Fruit fly (Drosophila melanogaster) whole organism, pupa: ENCODE results near the gene CG11158.

Experiments
- CG10348 ChIP-seq: fragments of 200-800 bp; sonication (Bioruptor generic); IDR thresholded peaks from 2 replicates; pipeline ENCODE4 v1.3.6; 2022; ENCODE audit warnings: missing biosample characterization, missing genetic modification characterization
- CG17806 ChIP-seq: fragments of 200-800 bp; sonication (Bioruptor generic); optimal IDR thresholded peaks from 2 replicates; lab custom pipeline; 2018; ENCODE audit warnings: missing biosample characterization, mild to moderate bottlenecking, missing genetic modification characterization, moderate library complexity
- CG32121 ChIP-seq: fragments of 200-800 bp; sonication (Bioruptor generic); IDR thresholded peaks from 2 replicates; pipeline ENCODE4 v1.3.6; 2022; ENCODE audit warnings: missing biosample characterization, missing genetic modification characterization
- CG34367 ChIP-seq: fragments of 200-800 bp; sonication (Bioruptor generic); optimal IDR thresholded peaks from 2 replicates; lab custom pipeline; 2018; ENCODE audit warnings: missing biosample characterization, mild to moderate bottlenecking, missing genetic modification characterization
- CG4496 ChIP-seq: fragments of 200-800 bp; sonication (Bioruptor generic); IDR thresholded peaks from 3 replicates; pipeline ENCODE4 v1.3.6; 2022; ENCODE audit warnings: missing biosample characterization, missing genetic modification characterization
- CG8159 ChIP-seq: fragments of 200-800 bp; sonication (Bioruptor generic); optimal IDR thresholded peaks from 3 replicates; lab custom pipeline; 2018; ENCODE audit warnings: missing biosample characterization, mild to moderate bottlenecking, missing genetic modification characterization, moderate library complexity
- CG8301 ChIP-seq: fragments of 200-800 bp; sonication (Bioruptor generic); optimal IDR thresholded peaks from 2 replicates; lab custom pipeline; 2018; ENCODE audit warnings: missing biosample characterization, mild to moderate bottlenecking, missing genetic modification characterization
- D1 ChIP-seq: fragments of 200-800 bp; sonication (Bioruptor generic); optimal IDR thresholded peaks from 2 replicates; lab custom pipeline; 2018; ENCODE audit warnings: missing biosample characterization, mild to moderate bottlenecking, missing genetic modification characterization, moderate library complexity
- Ets98B ChIP-seq: fragments of 200-800 bp; sonication (Bioruptor generic); IDR thresholded peaks from 2 replicates; pipeline ENCODE4 v1.3.6; 2022; ENCODE audit warnings: missing biosample characterization, missing genetic modification characterization
- Pif1A ChIP-seq: fragments of 200-800 bp; sonication (Bioruptor generic); optimal IDR thresholded peaks from 3 replicates; lab custom pipeline; 2016; ENCODE audit warnings: missing biosample characterization, missing genetic modification characterization
- Snoo ChIP-seq: fragments of 200-800 bp; sonication (Bioruptor generic); optimal IDR thresholded peaks from 3 replicates; lab custom pipeline; 2017; ENCODE audit warnings: missing biosample characterization, mild to moderate bottlenecking, missing genetic modification characterization, inconsistent platforms
- gl ChIP-seq: fragments of 200-800 bp; sonication (Bioruptor generic); optimal IDR thresholded peaks from 2 replicates; lab custom pipeline; 2018; ENCODE audit warnings: missing biosample characterization, mild to moderate bottlenecking, missing genetic modification characterization

DNA sequence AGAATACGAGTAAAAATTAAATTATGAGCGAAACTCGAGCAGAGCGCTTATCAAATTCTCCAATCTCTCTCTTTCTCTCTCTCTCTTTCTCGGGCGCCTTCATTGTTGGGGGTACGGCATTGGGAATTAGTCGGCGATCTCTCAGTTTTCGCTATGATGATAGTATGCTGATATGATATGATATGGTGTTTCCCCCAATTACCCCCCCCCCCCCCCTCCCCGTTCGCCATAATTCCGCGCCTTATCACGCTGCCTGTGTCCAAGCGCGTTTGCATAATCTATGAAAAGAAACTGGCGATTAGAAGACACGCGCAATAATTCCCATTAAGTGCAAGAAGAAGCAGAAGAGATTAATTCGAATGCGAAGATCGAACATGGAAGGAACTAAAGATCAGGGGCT is 45.9 kb upstream of the CG11158 start:
- no peak for TF ChIP-seq D1 (tag; lab: Kevin White, UChicago)
- no peak for TF ChIP-seq CG17806 (tag; lab: Kevin White, UChicago)
- no peak for TF ChIP-seq CG32121
- TF ChIP-seq CG8301 (tag; lab: Kevin White, UChicago) = no peak
- TF ChIP-seq Snoo (tag; lab: Kevin White, UChicago) = no peak
- TF ChIP-seq gl = no peak
- TF ChIP-seq Ets98B (GFP tag; lab: Robert Waterston, UW) = no peak
- no peak for TF ChIP-seq CG34367 (tag; lab: Kevin White, UChicago)
- no peak for TF ChIP-seq CG4496 (GFP tag; lab: Robert Waterston, UW)
- TF ChIP-seq CG8159 = no peak
- no peak for TF ChIP-seq CG10348 (GFP tag; lab: Robert Waterston, UW)
- TF ChIP-seq Pif1A (GFP tag; lab: Kevin White, UChicago) = no peak
